Worm (Caenorhabditis elegans) whole organism, L4 larva: Measurements from ENCODE around the gene nspc-3.

Source experiments
- ceh-32 ChIP-seq: sonication (generic microtip); optimal IDR thresholded peaks from 2 replicates; lab custom pipeline; 2016; ENCODE audit warnings: mild to moderate bottlenecking, missing genetic modification characterization, missing compliant biosample characterization; ENCODE audit not compliant: poor library complexity
- ces-1 ChIP-seq: fragments of 150-350 bp; sonication (generic microtip); optimal IDR thresholded peaks from 4 replicates; lab custom pipeline; 2014; ENCODE audit warnings: missing biosample characterization, missing genetic modification reagents, missing genetic modification characterization
- lin-29 ChIP-seq: fragments of 200-800 bp; sonication (Bioruptor generic); IDR thresholded peaks from 2 replicates; pipeline ENCODE4 v1.3.6; 2022; ENCODE audit warnings: missing genetic modification reagents, missing genetic modification characterization, missing compliant biosample characterization
- pqm-1 ChIP-seq: sonication (generic microtip); optimal IDR thresholded peaks from 2 replicates; lab custom pipeline; 2017; ENCODE audit warnings: missing biosample characterization, missing genetic modification characterization
- sdz-12 ChIP-seq: fragments of 200-800 bp; sonication (Bioruptor generic); optimal IDR thresholded peaks from 2 replicates; lab custom pipeline; 2018; ENCODE audit warnings: mild to moderate bottlenecking, missing genetic modification characterization, missing compliant biosample characterization
- tra-1 ChIP-seq: fragments of 200-800 bp; sonication (Bioruptor generic); IDR thresholded peaks from 2 replicates; pipeline ENCODE4 v1.3.6; 2022; ENCODE audit warnings: missing genetic modification reagents, missing genetic modification characterization, missing compliant biosample characterization
- unc-130 ChIP-seq: sonication (generic microtip); optimal IDR thresholded peaks from 2 replicates; lab custom pipeline; 2016; ENCODE audit warnings: missing genetic modification reagents, missing genetic modification characterization, missing compliant biosample characterization
- ztf-11 ChIP-seq: fragments of 150-350 bp; optimal IDR thresholded peaks from 2 replicates; lab custom pipeline; 2014; ENCODE audit warnings: missing biosample characterization, missing genetic modification characterization

ce11 chrX:8580217-8580616 is 43.3 kb downstream of the nspc-3 start, which contains the start of gene F18E9.4:
- TF ChIP-seq ztf-11 (tag; lab: Kevin White, UChicago) (no peak), unc-130 (GFP tag; lab: Kevin White, UChicago) (no peak), ces-1 (no peak), pqm-1 (no peak), lin-29 (no peak), ceh-32 (tag; lab: Kevin White, UChicago) (no peak), tra-1 (GFP tag; lab: Robert Waterston, UW) (no peak), sdz-12 (GFP tag; lab: Kevin White, UChicago) (no peak)
